Fruit fly (Drosophila melanogaster) S2 (cell line): ENCODE results near the gene CG43293.

ENCODE experiments used
- CG8478 ChIP-seq: fragments of >200 bp; optimal IDR thresholded peaks from 2 replicates; lab custom pipeline; 2018
- CTCF ChIP-seq, 2 experiments: fragments of >200 bp; optimal IDR thresholded peaks; 2 replicates each; lab custom pipeline; 2018

DNA sequence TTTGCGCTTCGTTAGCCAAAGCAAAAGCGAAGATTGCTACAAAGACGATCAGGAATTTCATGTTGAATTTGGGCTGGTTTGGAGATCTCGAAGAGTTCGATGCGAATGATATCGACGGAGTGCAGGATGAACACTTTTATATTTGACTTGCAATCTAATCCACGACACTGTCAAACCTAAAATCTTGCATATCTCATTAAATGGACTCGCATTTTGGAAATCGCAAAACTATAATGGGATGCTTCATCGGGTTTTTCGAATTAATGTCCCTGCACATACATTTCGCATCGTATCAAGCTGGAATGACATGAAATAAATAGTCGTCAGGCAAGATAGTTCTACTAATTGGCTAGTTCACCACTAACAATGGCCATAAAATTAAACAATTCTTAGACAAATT lies 47.0 kb upstream of the CG43293 start, which contains the start of gene Lcp65Ae:
- TF ChIP-seq CG8478 (lab: Kevin White, UChicago): no peak
- no peak for TF ChIP-seq CTCF (optimal IDR thresholded peaks at IDR 0.05; lab: Kevin White, UChicago)
